Worm (Caenorhabditis elegans) whole organism, dauer: ENCODE results near the gene acd-3.

ENCODE experiments used
- unc-62 ChIP-seq: sonication (generic microtip); optimal IDR thresholded peaks from 2 replicates; lab custom pipeline; 2017; ENCODE audit warnings: missing biosample characterization, missing genetic modification reagents, missing genetic modification characterization

acd-3 gene

ce11 chrX:14849054-14849453, at the start of gene acd-3:
Gene acd-3 (plus strand): TSS chrX:14849275.
- TF ChIP-seq unc-62 (GFP tag; lab: Kevin White, UChicago) = no peak

- no peak for TF ChIP-seq unc-62 (GFP tag; lab: Kevin White, UChicago)
Measured at ce11 chrX:14804706-14805105, 44.4 kb upstream of the acd-3 start.

DNA sequence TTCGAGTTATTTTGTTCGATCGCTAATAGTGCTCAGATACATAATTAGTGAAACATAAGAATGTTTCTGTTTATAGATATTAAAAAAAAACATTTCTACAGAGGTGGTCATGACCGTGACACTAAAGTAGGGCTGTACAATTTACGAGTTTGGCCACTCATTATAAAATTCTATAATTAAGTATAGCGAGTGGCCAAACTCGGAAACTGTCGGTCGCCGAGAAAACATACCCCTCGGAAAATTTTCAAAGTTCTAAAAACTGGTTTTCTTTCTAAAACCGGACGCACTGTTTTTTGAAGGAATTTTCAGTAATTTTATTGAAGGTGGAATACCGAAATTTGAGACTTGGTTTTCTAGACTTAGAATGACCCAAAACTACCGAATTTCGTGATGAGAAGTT, 43.3 kb upstream of the acd-3 start:
- TF ChIP-seq unc-62 (GFP tag; lab: Kevin White, UChicago) = no peak

ce11 chrX:14806936-14807335, 42.1 kb upstream of the acd-3 start, which contains the start of gene F42D1.4:
Gene F42D1.4 (plus strand): TSS chrX:14807236.
- TF ChIP-seq unc-62 (GFP tag; lab: Kevin White, UChicago) = no peak

ce11 chrX:14808796-14809195, 40.3 kb upstream of the acd-3 start:
- no peak for TF ChIP-seq unc-62 (GFP tag; lab: Kevin White, UChicago)

DNA sequence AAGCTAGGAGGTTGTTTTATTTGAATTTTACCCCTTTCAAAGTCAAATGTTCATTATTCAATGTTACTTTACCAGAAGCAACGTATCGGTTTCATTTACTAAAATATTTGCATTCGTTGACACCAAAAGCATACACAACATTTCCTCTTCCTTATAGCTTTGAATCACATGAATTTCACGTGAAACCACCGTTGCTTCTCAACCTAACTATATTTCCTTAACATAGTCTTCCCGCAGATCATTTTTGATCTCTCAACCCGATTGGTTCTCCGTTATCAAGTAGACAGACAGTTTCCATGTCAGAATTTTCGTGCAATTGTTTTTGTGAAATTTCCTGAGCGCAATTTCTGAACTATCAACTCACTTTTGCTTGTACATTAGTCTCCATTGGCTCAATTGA, 39.2 kb upstream of the acd-3 start:
- TF ChIP-seq unc-62 (GFP tag; lab: Kevin White, UChicago) = no peak

ce11 chrX:14810718-14811117, 38.4 kb upstream of the acd-3 start, which contains the start of gene atf-4:
Gene atf-4 (minus strand): TSS chrX:14810810.
- no peak for TF ChIP-seq unc-62 (GFP tag; lab: Kevin White, UChicago)

DNA sequence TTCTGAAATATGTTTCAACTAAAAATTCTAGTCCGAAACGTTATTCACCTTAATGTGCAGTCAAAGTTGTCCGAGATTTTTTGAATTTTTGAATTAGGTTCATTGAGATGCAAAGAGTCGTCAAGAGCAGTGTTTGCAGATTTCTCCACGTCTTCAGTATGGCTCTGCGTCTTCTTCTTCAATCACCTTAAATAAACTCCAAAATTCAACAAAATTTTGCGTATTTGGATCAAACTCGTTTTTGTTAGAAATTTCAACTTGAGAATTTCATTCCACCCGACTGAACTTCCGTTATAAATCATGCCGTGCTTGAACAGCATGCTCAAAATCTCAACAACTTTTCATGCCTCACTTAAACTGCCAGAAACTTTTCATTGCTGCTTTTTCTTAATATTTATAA, 37.0 kb upstream of the acd-3 start, which contains the start of gene T04C10.3:
Gene T04C10.3, plus strand, starts transcription at position 301 of the 400 bp plus-strand sequence.
- no peak for TF ChIP-seq unc-62 (GFP tag; lab: Kevin White, UChicago)

ce11 chrX:14813398-14813797, 35.7 kb upstream of the acd-3 start:
- no peak for TF ChIP-seq unc-62 (GFP tag; lab: Kevin White, UChicago)

ce11 chrX:14815412-14815811, 33.7 kb upstream of the acd-3 start:
- no peak for TF ChIP-seq unc-62 (GFP tag; lab: Kevin White, UChicago)

DNA sequence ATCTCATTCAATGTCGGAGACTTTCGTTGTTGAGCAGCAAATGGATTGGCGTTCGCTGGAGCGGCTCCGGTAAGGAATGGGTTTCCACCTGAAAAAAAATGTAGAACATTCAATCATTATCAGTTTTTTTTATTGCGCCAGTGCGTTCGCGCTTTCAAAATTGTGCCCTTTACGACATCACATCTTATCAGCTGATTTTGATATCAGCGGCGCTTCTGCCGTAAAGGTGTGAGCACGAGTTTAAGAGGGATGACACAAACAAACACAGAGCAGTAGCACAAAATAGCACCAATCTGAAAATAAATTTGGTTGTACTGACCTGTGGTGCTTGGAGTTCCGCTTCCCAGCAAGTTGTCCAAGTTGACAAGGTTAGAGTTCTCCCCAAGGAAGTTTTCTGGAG, 32.4 kb upstream of the acd-3 start:
- TF ChIP-seq unc-62 (GFP tag; lab: Kevin White, UChicago) = no peak

DNA sequence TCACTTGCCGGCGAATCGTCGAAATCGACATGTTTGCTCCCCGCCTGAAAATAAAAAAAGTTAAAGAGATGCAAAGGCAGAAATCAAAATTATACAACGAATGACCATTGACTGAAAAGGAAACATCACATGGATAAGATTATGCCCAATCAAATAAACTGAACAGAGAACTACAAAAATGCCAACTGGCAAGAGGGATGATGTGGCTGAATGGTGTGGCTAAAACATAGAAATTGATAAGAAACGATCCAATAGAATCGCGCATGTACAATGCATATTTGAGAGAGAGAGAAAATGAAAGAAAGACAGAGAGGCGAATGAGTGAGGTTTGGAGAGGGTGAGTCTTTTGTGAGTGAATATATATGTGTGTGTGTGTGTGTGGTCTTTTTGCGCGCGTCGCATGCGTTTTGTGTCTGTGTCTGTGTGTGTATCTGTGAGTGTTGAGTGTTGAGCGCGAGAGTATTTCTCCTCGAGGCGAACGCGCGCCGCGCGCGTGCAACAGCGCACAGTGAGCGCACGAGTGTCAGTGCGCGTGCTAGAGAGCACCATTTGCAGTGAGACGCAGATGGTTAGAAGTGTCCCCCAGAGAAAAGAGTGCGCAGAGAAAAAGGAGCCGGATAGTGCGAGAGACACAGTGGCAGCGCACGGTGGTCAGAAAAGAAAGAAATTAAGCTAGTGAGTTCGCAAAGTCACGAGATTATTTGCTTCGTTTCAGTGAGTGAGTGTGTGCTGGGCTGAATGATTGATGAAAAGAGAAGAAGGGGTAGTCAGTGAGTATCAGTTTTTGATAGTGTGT, 30.4 kb upstream of the acd-3 start, which contains the start of gene epn-1:
Gene epn-1, minus strand, starts transcription at position 51 of the 796 bp plus-strand sequence.
- TF ChIP-seq unc-62 (GFP tag; lab: Kevin White, UChicago) = no peak

DNA sequence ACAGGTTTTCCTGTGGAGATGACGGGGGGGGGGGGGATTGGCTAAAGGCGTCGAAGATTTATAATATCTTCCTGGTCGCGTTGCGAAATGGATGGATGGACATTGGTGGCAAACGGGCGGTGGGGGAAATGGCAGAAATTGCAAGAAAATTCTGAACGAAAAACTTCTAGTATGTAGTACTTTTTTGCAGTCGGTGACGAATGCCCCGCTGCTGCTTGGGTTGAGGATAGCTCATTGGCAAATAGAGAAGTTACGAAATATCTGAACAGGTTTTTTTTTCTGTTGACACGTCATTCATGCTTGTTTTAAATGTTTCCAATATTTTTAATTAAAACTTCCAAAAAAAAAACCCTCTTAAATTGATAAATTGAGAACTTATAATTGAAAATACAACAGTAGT, 29.6 kb upstream of the acd-3 start:
- TF ChIP-seq unc-62 (GFP tag; lab: Kevin White, UChicago) = no peak

DNA sequence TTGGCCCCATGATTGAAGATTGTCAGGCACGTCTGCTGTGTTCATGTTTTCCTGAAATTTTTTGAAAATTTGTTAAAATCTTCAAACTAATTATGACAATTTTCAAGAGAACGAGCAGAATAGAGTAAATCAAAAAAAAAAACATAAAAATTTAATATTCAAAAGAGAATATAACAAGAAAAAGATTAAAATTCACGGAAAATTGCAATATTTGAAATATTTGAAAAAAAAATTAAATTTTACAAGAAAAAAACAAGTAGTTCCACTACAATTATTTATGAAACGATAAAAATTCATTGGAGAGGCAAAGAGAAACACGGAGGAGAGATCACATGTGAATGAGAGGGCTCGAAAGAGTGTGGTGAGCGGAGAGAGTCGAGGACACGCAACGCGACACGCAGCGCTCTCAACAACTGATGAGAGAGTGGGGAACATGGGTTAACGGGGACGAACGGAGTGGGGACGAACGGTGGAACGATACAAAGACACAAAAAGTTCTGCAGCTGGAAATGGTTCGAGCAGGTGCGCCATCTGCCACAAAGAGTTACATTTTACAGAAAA, 24.5 kb upstream of the acd-3 start, which contains the start of gene mbk-1:
Gene mbk-1, minus strand, starts transcription at position 51 of the 561 bp plus-strand sequence.
- TF ChIP-seq unc-62 (GFP tag; lab: Kevin White, UChicago) = no peak

- no peak for TF ChIP-seq unc-62 (GFP tag; lab: Kevin White, UChicago)
Measured at ce11 chrX:14828766-14829165, 20.3 kb upstream of the acd-3 start.

- no peak for TF ChIP-seq unc-62 (GFP tag; lab: Kevin White, UChicago)
Measured at ce11 chrX:14831531-14831930, 17.5 kb upstream of the acd-3 start, which contains the start of gene dpf-2. Gene dpf-2 (plus strand): TSS chrX:14831831.
